Fruit fly (Drosophila melanogaster) whole organism: ENCODE results near the gene CG11791.

Experiments
- Dll ChIP-seq: fragments of >200 bp; optimal IDR thresholded peaks from 2 replicates; lab custom pipeline; 2017
- psq ChIP-seq: fragments of >200 bp; optimal IDR thresholded peaks from 2 replicates; lab custom pipeline; 2017
- usp ChIP-seq: fragments of >200 bp; optimal IDR thresholded peaks from 2 replicates; lab custom pipeline; 2017; ENCODE audit warnings: missing biosample characterization, missing genetic modification characterization, mixed read lengths

DNA sequence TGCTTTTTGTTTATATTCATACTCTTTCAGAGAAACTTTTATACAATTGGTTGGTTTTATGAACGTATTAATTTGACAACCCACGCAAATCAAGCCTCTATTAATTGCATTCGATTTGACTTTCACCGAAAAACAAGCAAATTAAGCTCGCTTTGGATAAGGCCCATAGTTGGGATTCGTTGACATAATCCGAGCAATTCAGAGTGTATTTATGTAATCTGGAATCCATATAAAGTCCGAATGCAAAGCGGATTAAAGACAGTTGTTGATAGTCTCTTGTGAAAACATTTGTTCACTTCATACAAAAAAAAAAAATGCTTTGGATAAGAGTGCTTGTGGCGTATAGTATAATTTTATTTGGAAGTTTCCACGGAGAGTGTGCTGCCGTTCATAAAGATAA lies 52.8 kb downstream of the CG11791 start, which contains the start of gene CG45095:
- TF ChIP-seq psq (lab: Kevin White, UChicago) (no peak), usp (GFP tag; lab: Kevin White, UChicago) (no peak), Dll (lab: Kevin White, UChicago) (no peak)
